Fruit fly (Drosophila melanogaster) whole organism, embryonic: ENCODE results near the gene AMPdeam.

Experiments used
- Abd-B ChIP-seq: fragments of 200-800 bp; sonication (Bioruptor generic); optimal IDR thresholded peaks from 2 replicates; lab custom pipeline; 2018; ENCODE audit warnings: missing biosample characterization, mild to moderate bottlenecking, missing genetic modification characterization, moderate library complexity
- Antp ChIP-seq: fragments of 200-800 bp; sonication (Bioruptor generic); optimal IDR thresholded peaks from 3 replicates; lab custom pipeline; 2016; ENCODE audit warnings: missing biosample characterization, missing genetic modification characterization
- CG10267 ChIP-seq: fragments of 200-800 bp; sonication (Bioruptor generic); optimal IDR thresholded peaks from 2 replicates; lab custom pipeline; 2018; ENCODE audit warnings: missing biosample characterization, mild to moderate bottlenecking, missing genetic modification characterization, moderate library complexity
- CG11085 ChIP-seq: fragments of 200-800 bp; sonication (Bioruptor generic); IDR thresholded peaks from 2 replicates; pipeline ENCODE4 v1.3.6; 2022; ENCODE audit warnings: missing biosample characterization, missing genetic modification characterization
- CG12299 ChIP-seq: fragments of 200-800 bp; sonication (Bioruptor generic); optimal IDR thresholded peaks from 2 replicates; lab custom pipeline; 2018; ENCODE audit warnings: missing biosample characterization, mild to moderate bottlenecking, missing genetic modification characterization
- CG13624 ChIP-seq: fragments of 200-800 bp; sonication (Bioruptor generic); optimal IDR thresholded peaks from 2 replicates; lab custom pipeline; 2016; ENCODE audit warnings: missing biosample characterization, missing genetic modification characterization
- CG15601 ChIP-seq: fragments of 200-800 bp; sonication (Bioruptor generic); optimal IDR thresholded peaks from 3 replicates; lab custom pipeline; 2019; ENCODE audit warnings: missing biosample characterization, mild to moderate bottlenecking, missing genetic modification characterization, moderate library complexity
- CG1603 ChIP-seq: fragments of 200-800 bp; sonication (Bioruptor generic); optimal IDR thresholded peaks from 2 replicates; lab custom pipeline; 2019; ENCODE audit warnings: missing biosample characterization, mild to moderate bottlenecking, missing genetic modification characterization, moderate library complexity
- CG1647 ChIP-seq: fragments of 200-800 bp; sonication (Bioruptor generic); optimal IDR thresholded peaks from 3 replicates; lab custom pipeline; 2016; ENCODE audit warnings: missing biosample characterization, missing genetic modification characterization
- CG16815 ChIP-seq: fragments of 200-800 bp; sonication (Bioruptor generic); optimal IDR thresholded peaks from 3 replicates; lab custom pipeline; 2017; ENCODE audit warnings: missing biosample characterization, mild to moderate bottlenecking, missing genetic modification characterization
- CG17328 ChIP-seq: fragments of 200-800 bp; sonication (Bioruptor generic); IDR thresholded peaks from 2 replicates; pipeline ENCODE4 v1.3.6; 2022; ENCODE audit warnings: missing biosample characterization, missing genetic modification characterization
- CG17359 ChIP-seq: fragments of 200-800 bp; sonication (Bioruptor generic); optimal IDR thresholded peaks from 3 replicates; lab custom pipeline; 2018; ENCODE audit warnings: missing biosample characterization, mild to moderate bottlenecking, missing genetic modification characterization, moderate library complexity
- CG2129 ChIP-seq: fragments of 200-800 bp; sonication (Bioruptor generic); IDR thresholded peaks from 2 replicates; pipeline ENCODE4 v1.3.6; 2022; ENCODE audit warnings: missing biosample characterization, missing genetic modification characterization; ENCODE audit not compliant: partially characterized antibody
- CG2712 ChIP-seq: fragments of 200-800 bp; optimal IDR thresholded peaks from 3 replicates; lab custom pipeline; 2019; ENCODE audit warnings: missing biosample characterization, mild to moderate bottlenecking, missing genetic modification characterization, moderate library complexity
- CG30020 ChIP-seq: fragments of 200-800 bp; optimal IDR thresholded peaks from 2 replicates; lab custom pipeline; 2019; ENCODE audit warnings: missing biosample characterization, mild to moderate bottlenecking, missing genetic modification characterization, moderate library complexity
- CG30403 ChIP-seq: fragments of 200-800 bp; sonication (Bioruptor generic); optimal IDR thresholded peaks from 3 replicates; lab custom pipeline; 2016; ENCODE audit warnings: missing biosample characterization, missing genetic modification characterization
- CG3281 ChIP-seq: fragments of 200-800 bp; sonication (Bioruptor generic); optimal IDR thresholded peaks from 3 replicates; lab custom pipeline; 2017; ENCODE audit warnings: missing biosample characterization, mild to moderate bottlenecking, missing genetic modification characterization
- CG43689 ChIP-seq: fragments of 200-800 bp; sonication (Bioruptor generic); IDR thresholded peaks from 2 replicates; pipeline ENCODE4 v1.3.6; 2022; ENCODE audit warnings: missing biosample characterization, missing genetic modification characterization
- CG4820 ChIP-seq: fragments of 200-800 bp; sonication (Bioruptor generic); optimal IDR thresholded peaks from 3 replicates; lab custom pipeline; 2016; ENCODE audit warnings: missing biosample characterization, missing genetic modification characterization
- CG7372 ChIP-seq: fragments of 200-800 bp; sonication (Bioruptor generic); IDR thresholded peaks from 2 replicates; pipeline ENCODE4 v1.3.6; 2022; ENCODE audit warnings: missing biosample characterization, missing genetic modification characterization
- CG8089 ChIP-seq: fragments of 200-800 bp; sonication (Bioruptor generic); optimal IDR thresholded peaks from 3 replicates; lab custom pipeline; 2016; ENCODE audit warnings: missing biosample characterization, missing genetic modification characterization
- CG9932 ChIP-seq: fragments of 200-800 bp; sonication (Bioruptor generic); IDR thresholded peaks from 2 replicates; pipeline ENCODE4 v1.3.6; 2022; ENCODE audit warnings: missing biosample characterization, missing genetic modification characterization
- Camta ChIP-seq: fragments of 200-800 bp; sonication (Bioruptor generic); optimal IDR thresholded peaks from 2 replicates; lab custom pipeline; 2016; ENCODE audit warnings: missing biosample characterization, missing genetic modification characterization
- CrebB ChIP-seq: fragments of 200-800 bp; sonication (Bioruptor generic); optimal IDR thresholded peaks from 3 replicates; lab custom pipeline; 2018; ENCODE audit warnings: missing biosample characterization, mild to moderate bottlenecking, missing genetic modification characterization
- Dek ChIP-seq: fragments of 200-800 bp; sonication (Bioruptor generic); optimal IDR thresholded peaks from 3 replicates; lab custom pipeline; 2019; ENCODE audit warnings: missing biosample characterization, mild to moderate bottlenecking, missing genetic modification characterization, moderate library complexity
- Dip3 ChIP-seq: fragments of 200-800 bp; sonication (Bioruptor generic); optimal IDR thresholded peaks from 3 replicates; lab custom pipeline; 2016; ENCODE audit warnings: missing biosample characterization, missing genetic modification characterization
- Doc2 ChIP-seq: fragments of 200-800 bp; sonication (Bioruptor generic); IDR thresholded peaks from 2 replicates; pipeline ENCODE4 v1.3.6; 2022; ENCODE audit warnings: missing biosample characterization, missing genetic modification characterization
- E2f1 ChIP-seq: fragments of 200-800 bp; sonication (Bioruptor generic); IDR thresholded peaks from 2 replicates; pipeline ENCODE4 v1.3.6; 2022; ENCODE audit warnings: missing biosample characterization, missing genetic modification characterization
- Elba2 ChIP-seq: fragments of 200-800 bp; sonication (Bioruptor generic); optimal IDR thresholded peaks from 3 replicates; lab custom pipeline; 2016; ENCODE audit warnings: missing biosample characterization, missing genetic modification characterization
- Fer1 ChIP-seq: fragments of 200-800 bp; sonication (Bioruptor generic); optimal IDR thresholded peaks from 2 replicates; lab custom pipeline; 2017; ENCODE audit warnings: missing biosample characterization, mild to moderate bottlenecking, missing genetic modification characterization
- Gsc ChIP-seq: fragments of 200-800 bp; sonication (Bioruptor generic); IDR thresholded peaks from 2 replicates; pipeline ENCODE4 v1.3.6; 2022; ENCODE audit warnings: missing biosample characterization, missing genetic modification characterization
- Gug ChIP-seq: fragments of 200-800 bp; sonication (Bioruptor generic); IDR thresholded peaks from 4 replicates; pipeline ENCODE4 v1.3.6; 2022; ENCODE audit warnings: missing biosample characterization, missing genetic modification characterization
- H2.0 ChIP-seq: fragments of 200-800 bp; sonication (Bioruptor generic); IDR thresholded peaks from 2 replicates; pipeline ENCODE4 v1.3.6; 2022; ENCODE audit warnings: missing biosample characterization, missing genetic modification characterization
- Hr78 ChIP-seq, 2 experiments: fragments of 200-800 bp in 1 of 2; fragments of >200 bp in 1 of 2; sonication (Bioruptor generic) in 1 of 2; optimal IDR thresholded peaks; 2 replicates each; lab custom pipeline; 2017 to 2019; ENCODE audit warnings: missing biosample characterization in 2 of 2, missing genetic modification characterization in 2 of 2, mild to moderate bottlenecking in 1 of 2, moderate library complexity in 1 of 2
- Med ChIP-seq: fragments of 200-800 bp; sonication (Bioruptor generic); peaks from one replicate; lab custom pipeline; 2016; ENCODE audit warnings: missing biosample characterization, missing genetic modification characterization, mild to moderate bottlenecking, inconsistent platforms, moderate library complexity
- NC2α ChIP-seq: fragments of 200-800 bp; sonication (Bioruptor generic); optimal IDR thresholded peaks from 2 replicates; lab custom pipeline; 2016; ENCODE audit warnings: missing biosample characterization, missing genetic modification characterization
- Ssrp ChIP-seq: fragments of 200-800 bp; sonication (Bioruptor generic); optimal IDR thresholded peaks from 2 replicates; lab custom pipeline; 2018; ENCODE audit warnings: missing biosample characterization, mild to moderate bottlenecking, missing genetic modification characterization, moderate library complexity
- abd-A ChIP-seq: fragments of 200-800 bp; sonication (Bioruptor generic); optimal IDR thresholded peaks from 3 replicates; lab custom pipeline; 2019; ENCODE audit warnings: missing biosample characterization, mild to moderate bottlenecking, missing genetic modification characterization, moderate library complexity
- az2 ChIP-seq: fragments of 200-800 bp; sonication (Bioruptor generic); optimal IDR thresholded peaks from 3 replicates; lab custom pipeline; 2016; ENCODE audit warnings: missing biosample characterization, missing genetic modification characterization
- jumu ChIP-seq: fragments of 200-800 bp; sonication (Bioruptor generic); optimal IDR thresholded peaks from 3 replicates; lab custom pipeline; 2016; ENCODE audit warnings: missing biosample characterization, missing genetic modification characterization
- lilli ChIP-seq: fragments of 200-800 bp; sonication (Bioruptor generic); optimal IDR thresholded peaks from 3 replicates; lab custom pipeline; 2016; ENCODE audit warnings: missing biosample characterization, missing genetic modification characterization
- nom ChIP-seq: fragments of 200-800 bp; sonication (Bioruptor generic); optimal IDR thresholded peaks from 2 replicates; lab custom pipeline; 2017; ENCODE audit warnings: missing biosample characterization, missing genetic modification characterization, mild to moderate bottlenecking, moderate library complexity, missing genetic modification reagents
- pb ChIP-seq: fragments of 200-800 bp; sonication (Bioruptor generic); optimal IDR thresholded peaks from 3 replicates; lab custom pipeline; 2016; ENCODE audit warnings: missing biosample characterization, missing genetic modification characterization
- row ChIP-seq: fragments of 200-800 bp; sonication (Bioruptor generic); IDR thresholded peaks from 3 replicates; pipeline ENCODE4 v1.3.6; 2022; ENCODE audit warnings: missing biosample characterization, missing genetic modification characterization
- sima ChIP-seq: fragments of 200-800 bp; sonication (Bioruptor generic); optimal IDR thresholded peaks from 2 replicates; lab custom pipeline; 2016; ENCODE audit warnings: missing biosample characterization, missing genetic modification characterization
- slbo ChIP-seq: fragments of 200-800 bp; sonication (Bioruptor generic); IDR thresholded peaks from 2 replicates; pipeline ENCODE4 v1.3.6; 2022; ENCODE audit warnings: missing biosample characterization, missing genetic modification characterization
- sqz ChIP-seq: fragments of 200-800 bp; sonication (Bioruptor generic); optimal IDR thresholded peaks from 3 replicates; lab custom pipeline; 2018; ENCODE audit warnings: missing biosample characterization, mild to moderate bottlenecking, missing genetic modification characterization
- ssp ChIP-seq: fragments of 200-800 bp; sonication (Bioruptor generic); IDR thresholded peaks from 2 replicates; pipeline ENCODE4 v1.3.6; 2022; ENCODE audit warnings: missing biosample characterization, missing genetic modification characterization
- tx ChIP-seq: fragments of 200-800 bp; sonication (Bioruptor generic); optimal IDR thresholded peaks from 2 replicates; lab custom pipeline; 2016; ENCODE audit warnings: missing biosample characterization, missing genetic modification characterization
- yki ChIP-seq: fragments of >200 bp; optimal IDR thresholded peaks from 3 replicates; lab custom pipeline; 2018
- zfh2 ChIP-seq: fragments of 200-800 bp; sonication (Bioruptor generic); optimal IDR thresholded peaks from 2 replicates; lab custom pipeline; 2016; ENCODE audit warnings: missing biosample characterization, missing genetic modification characterization

Gene AMPdeam

DNA sequence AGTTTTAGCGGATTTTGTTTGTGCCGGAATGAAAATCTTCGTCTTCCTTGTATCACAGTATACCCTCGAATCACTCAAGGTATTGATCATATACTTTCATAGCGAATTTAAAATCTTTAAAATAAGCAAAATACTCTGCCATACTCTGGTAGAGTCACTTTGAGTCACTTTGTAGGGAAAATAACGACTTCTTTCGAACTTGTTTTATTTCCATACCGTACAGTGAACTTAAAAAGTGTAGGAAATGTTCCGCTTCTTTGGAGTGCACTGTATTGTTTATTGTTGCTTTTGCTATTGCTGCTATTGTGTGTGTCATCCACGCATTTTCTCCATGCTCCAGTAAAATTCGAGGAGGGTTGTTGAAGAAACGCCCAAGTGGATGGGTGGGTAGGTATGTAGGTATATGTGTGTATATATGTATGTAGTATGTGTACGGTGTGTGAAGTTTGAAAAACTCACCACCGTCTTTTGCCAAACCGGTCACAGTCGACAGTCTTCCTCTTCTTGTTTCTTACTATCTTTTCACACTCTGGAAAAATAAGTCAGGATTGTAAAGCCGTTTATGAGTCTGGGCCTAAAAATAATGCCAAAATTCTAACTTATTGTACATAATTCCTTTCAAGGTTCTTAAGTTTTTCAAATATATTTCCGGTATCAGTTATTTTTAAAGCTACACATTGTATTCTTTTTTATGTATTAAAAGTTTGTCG lies 56.5 kb downstream of the AMPdeam start (continued):
- no peak for TF ChIP-seq CG16815 (GFP tag; lab: Kevin White, UChicago)
- no peak for TF ChIP-seq Dip3 (GFP tag; lab: Kevin White, UChicago)
- no peak for TF ChIP-seq sima
- TF ChIP-seq Gug (GFP tag; lab: Robert Waterston, UW): no peak
- TF ChIP-seq ssp (GFP tag; lab: Robert Waterston, UW): no peak
- no peak for TF ChIP-seq CG12299
- no peak for TF ChIP-seq tx (GFP tag; lab: Kevin White, UChicago)
- peak; percentile 21 for TF ChIP-seq CG3281
- peak; percentile 37 for TF ChIP-seq slbo
- no peak for TF ChIP-seq CG17328 (GFP tag; lab: Robert Waterston, UW)
- peak; percentile 43 for TF ChIP-seq lilli (GFP tag; lab: Kevin White, UChicago)
- no peak for TF ChIP-seq H2.0 (GFP tag; lab: Robert Waterston, UW)
- TF ChIP-seq CG15601 (tag; lab: Kevin White, UChicago): peak; percentile 15
- TF ChIP-seq Abd-B (GFP tag; lab: Kevin White, UChicago): no peak
- TF ChIP-seq CrebB (tag; lab: Kevin White, UChicago): no peak
- TF ChIP-seq jumu: peak; percentile 24
- peak; percentile 30 for TF ChIP-seq Antp (GFP tag; lab: Kevin White, UChicago)
- no peak for TF ChIP-seq pb (GFP tag; lab: Kevin White, UChicago)
- TF ChIP-seq NC2α (GFP tag; lab: Kevin White, UChicago): no peak
- peak; percentile 28 for TF ChIP-seq Ssrp (tag; lab: Kevin White, UChicago)
- no peak for TF ChIP-seq CG43689
- TF ChIP-seq Elba2: no peak
- no peak for TF ChIP-seq Camta (GFP tag; lab: Kevin White, UChicago)
- peak; percentile 17 for TF ChIP-seq CG10267
- peak; percentile 55 for TF ChIP-seq Fer1 (GFP tag; lab: Kevin White, UChicago)
- no peak for TF ChIP-seq Hr78 (GFP tag; optimal IDR thresholded peaks at IDR 0.05; lab: Kevin White, UChicago)
- no peak for TF ChIP-seq CG11085
- TF ChIP-seq zfh2 (GFP tag; lab: Kevin White, UChicago): no peak
- no peak for TF ChIP-seq CG2129 (GFP tag; lab: Robert Waterston, UW)
- TF ChIP-seq Dek (tag; lab: Kevin White, UChicago): no peak
- TF ChIP-seq sqz (GFP tag; lab: Kevin White, UChicago): peak; percentile 17
- TF ChIP-seq yki (lab: Kevin White, UChicago): no peak
- TF ChIP-seq CG8089 (GFP tag; lab: Kevin White, UChicago): no peak
- peak; percentile 59 for TF ChIP-seq CG1603 (tag; lab: Kevin White, UChicago)
- no peak for TF ChIP-seq CG30020 (tag; lab: Kevin White, UChicago)
- TF ChIP-seq CG13624 (GFP tag; lab: Kevin White, UChicago): peak; percentile 9
- TF ChIP-seq row (GFP tag; lab: Robert Waterston, UW): peak; percentile 79
- TF ChIP-seq E2f1 (GFP tag; lab: Robert Waterston, UW): 0 out of 2 replicates have a peak, but pooled peaks have one; percentile 19
- peak; percentile 36; the same call in 1 of the 2 replicates for TF ChIP-seq CG9932
- TF ChIP-seq Gsc (GFP tag; lab: Robert Waterston, UW): no peak
- TF ChIP-seq az2 (GFP tag; lab: Kevin White, UChicago): peak; percentile 15
- TF ChIP-seq CG2712 (tag; lab: Kevin White, UChicago): peak; percentile 48
- no peak for TF ChIP-seq CG4820 (GFP tag; lab: Kevin White, UChicago)
- TF ChIP-seq CG17359 (tag; lab: Kevin White, UChicago): peak; percentile 37
- TF ChIP-seq CG1647 (GFP tag; lab: Kevin White, UChicago): peak; percentile 22
- no peak for TF ChIP-seq nom
- TF ChIP-seq Med (GFP tag; lab: Kevin White, UChicago): peak; percentile 81
- TF ChIP-seq abd-A (tag; lab: Kevin White, UChicago): peak; percentile 74
- no peak for TF ChIP-seq Doc2
- peak; percentile 43 for TF ChIP-seq CG30403
- 0 out of 2 replicates have a peak, but pooled peaks have one; percentile 12 for TF ChIP-seq CG7372 (GFP tag; lab: Robert Waterston, UW)
